Worm (Caenorhabditis elegans): ENCODE data around the gene R10H10.3.

DNA sequence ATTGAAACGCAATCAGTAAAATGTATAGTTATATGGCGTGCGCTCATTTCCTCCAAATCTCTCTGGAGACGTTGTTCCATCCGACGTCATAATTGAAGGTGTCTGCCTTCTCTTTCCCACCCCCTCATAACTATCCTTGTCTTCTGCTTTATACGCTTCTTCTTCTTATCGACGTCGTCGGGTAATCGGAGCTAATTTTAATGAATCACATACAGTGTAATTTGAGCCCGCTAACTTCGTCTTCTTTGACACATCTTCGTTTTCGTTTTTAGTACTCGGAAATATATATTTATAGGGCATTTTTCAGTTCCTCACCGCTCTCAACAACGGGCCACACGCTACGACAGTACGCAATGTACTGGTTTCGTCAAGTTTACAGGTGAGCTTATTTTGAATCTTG is 48.1 kb downstream of the R10H10.3 start, which contains the start of gene ins-1:
- TF ChIP-seq unc-62 (GFP tag; optimal IDR thresholded peaks at IDR 0.05) (no peak), nhr-28 (tag; optimal IDR thresholded peaks at IDR 0.05) (no peak), C16A3.4 (tag; optimal IDR thresholded peaks at IDR 0.05) (no peak), egl-27 (tag; optimal IDR thresholded peaks at IDR 0.05) (no peak)
